Fruit fly (Drosophila melanogaster) whole organism, embryonic: Measurements from ENCODE around the gene CG5850.

Experiments
- Ada2b ChIP-seq: fragments of 200-800 bp; sonication (Bioruptor generic); IDR thresholded peaks from 2 replicates; pipeline ENCODE4 v1.3.6; 2022; ENCODE audit warnings: missing biosample characterization, missing genetic modification characterization
- Atf6 ChIP-seq: fragments of 200-800 bp; sonication (Bioruptor generic); IDR thresholded peaks from 2 replicates; pipeline ENCODE4 v1.3.6; 2022; ENCODE audit warnings: missing biosample characterization, missing genetic modification characterization
- CG11085 ChIP-seq: fragments of 200-800 bp; sonication (Bioruptor generic); IDR thresholded peaks from 2 replicates; pipeline ENCODE4 v1.3.6; 2022; ENCODE audit warnings: missing biosample characterization, missing genetic modification characterization
- CG12104 ChIP-seq: fragments of 200-800 bp; sonication (Bioruptor generic); optimal IDR thresholded peaks from 3 replicates; lab custom pipeline; 2016; ENCODE audit warnings: missing biosample characterization, missing genetic modification characterization
- CG12299 ChIP-seq: fragments of 200-800 bp; sonication (Bioruptor generic); optimal IDR thresholded peaks from 2 replicates; lab custom pipeline; 2018; ENCODE audit warnings: missing biosample characterization, mild to moderate bottlenecking, missing genetic modification characterization
- CG13775 ChIP-seq: fragments of 200-800 bp; sonication (Bioruptor generic); optimal IDR thresholded peaks from 3 replicates; lab custom pipeline; 2017; ENCODE audit warnings: missing biosample characterization, mild to moderate bottlenecking, missing genetic modification characterization
- CG14965 ChIP-seq: fragments of 200-800 bp; sonication (Bioruptor generic); optimal IDR thresholded peaks from 2 replicates; lab custom pipeline; 2016; ENCODE audit warnings: missing biosample characterization, missing genetic modification characterization, borderline replicate concordance
- CG17328 ChIP-seq: fragments of 200-800 bp; sonication (Bioruptor generic); IDR thresholded peaks from 2 replicates; pipeline ENCODE4 v1.3.6; 2022; ENCODE audit warnings: missing biosample characterization, missing genetic modification characterization
- CG17361 ChIP-seq: fragments of 200-800 bp; sonication (Bioruptor generic); IDR thresholded peaks from 3 replicates; pipeline ENCODE4 v1.3.6; 2022; ENCODE audit warnings: missing biosample characterization, missing genetic modification characterization
- CG18262 ChIP-seq: fragments of 200-800 bp; optimal IDR thresholded peaks from 3 replicates; lab custom pipeline; 2019; ENCODE audit warnings: missing biosample characterization, mild to moderate bottlenecking, missing genetic modification characterization, moderate library complexity
- CG18764 ChIP-seq: fragments of 200-800 bp; sonication (Bioruptor generic); optimal IDR thresholded peaks from 3 replicates; lab custom pipeline; 2016; ENCODE audit warnings: missing biosample characterization, missing genetic modification characterization
- CG32532 ChIP-seq: fragments of 200-800 bp; sonication (Bioruptor generic); IDR thresholded peaks from 2 replicates; pipeline ENCODE4 v1.3.6; 2022; ENCODE audit warnings: missing biosample characterization, missing genetic modification characterization
- CG3995 ChIP-seq: fragments of 200-800 bp; sonication (Bioruptor generic); optimal IDR thresholded peaks from 3 replicates; lab custom pipeline; 2016; ENCODE audit warnings: missing biosample characterization, missing genetic modification characterization
- CG4328 ChIP-seq: fragments of 200-800 bp; sonication (Bioruptor generic); optimal IDR thresholded peaks from 3 replicates; lab custom pipeline; 2017; ENCODE audit warnings: missing biosample characterization, missing genetic modification reagents, missing genetic modification characterization
- CG4617 ChIP-seq: fragments of 200-800 bp; sonication (Bioruptor generic); optimal IDR thresholded peaks from 3 replicates; lab custom pipeline; 2016; ENCODE audit warnings: missing biosample characterization, missing genetic modification characterization, borderline replicate concordance
- CG4820 ChIP-seq: fragments of 200-800 bp; sonication (Bioruptor generic); optimal IDR thresholded peaks from 3 replicates; lab custom pipeline; 2016; ENCODE audit warnings: missing biosample characterization, missing genetic modification characterization
- CG8290 ChIP-seq, 3 experiments: fragments of 200-800 bp; sonication (Bioruptor generic); optimal IDR thresholded peaks; 2 replicates each; lab custom pipeline; 2016 to 2019; ENCODE audit warnings: missing biosample characterization in 3 of 3, missing genetic modification characterization in 3 of 3, mild to moderate bottlenecking in 2 of 3, moderate library complexity in 1 of 3
- CG9437 ChIP-seq: fragments of 200-800 bp; sonication (Bioruptor generic); optimal IDR thresholded peaks from 2 replicates; lab custom pipeline; 2018; ENCODE audit warnings: missing biosample characterization, mild to moderate bottlenecking, missing genetic modification characterization
- CG9727 ChIP-seq: fragments of 200-800 bp; sonication (Bioruptor generic); optimal IDR thresholded peaks from 3 replicates; lab custom pipeline; 2017; ENCODE audit warnings: missing biosample characterization, mild to moderate bottlenecking, missing genetic modification characterization
- Dfd ChIP-seq, 2 experiments: fragments of >200 bp; optimal IDR thresholded peaks; 2 replicates each; lab custom pipeline; 2017; ENCODE audit warnings: missing biosample characterization in 2 of 2, missing genetic modification characterization in 2 of 2
- Doc2 ChIP-seq: fragments of 200-800 bp; sonication (Bioruptor generic); IDR thresholded peaks from 2 replicates; pipeline ENCODE4 v1.3.6; 2022; ENCODE audit warnings: missing biosample characterization, missing genetic modification characterization
- E2f1 ChIP-seq: fragments of 200-800 bp; sonication (Bioruptor generic); IDR thresholded peaks from 2 replicates; pipeline ENCODE4 v1.3.6; 2022; ENCODE audit warnings: missing biosample characterization, missing genetic modification characterization
- Gsc ChIP-seq: fragments of 200-800 bp; sonication (Bioruptor generic); IDR thresholded peaks from 2 replicates; pipeline ENCODE4 v1.3.6; 2022; ENCODE audit warnings: missing biosample characterization, missing genetic modification characterization
- HHEX ChIP-seq: fragments of 200-800 bp; sonication (Bioruptor generic); optimal IDR thresholded peaks from 3 replicates; lab custom pipeline; 2017; ENCODE audit warnings: missing biosample characterization, mild to moderate bottlenecking, missing genetic modification characterization, missing genetic modification reagents
- Hand ChIP-seq: fragments of 200-800 bp; sonication (Bioruptor generic); optimal IDR thresholded peaks from 2 replicates; lab custom pipeline; 2017; ENCODE audit warnings: mild to moderate bottlenecking, missing biosample characterization, missing genetic modification reagents, missing genetic modification characterization
- Hmx ChIP-seq: fragments of 200-800 bp; sonication (Bioruptor generic); optimal IDR thresholded peaks from 2 replicates; lab custom pipeline; 2016; ENCODE audit warnings: missing biosample characterization, missing genetic modification characterization
- Mrtf ChIP-seq: fragments of 200-800 bp; sonication (Bioruptor generic); IDR thresholded peaks from 3 replicates; pipeline ENCODE4 v1.3.6; 2022; ENCODE audit warnings: missing biosample characterization, missing genetic modification characterization
- Ravus ChIP-seq: fragments of 200-800 bp; sonication (Bioruptor generic); IDR thresholded peaks from 2 replicates; pipeline ENCODE4 v1.3.6; 2022; ENCODE audit warnings: missing biosample characterization, missing genetic modification characterization
- Six4 ChIP-seq: fragments of 200-800 bp; sonication (Bioruptor generic); optimal IDR thresholded peaks from 2 replicates; lab custom pipeline; 2016; ENCODE audit warnings: missing biosample characterization, missing genetic modification characterization
- YL-1 ChIP-seq: fragments of 200-800 bp; sonication (Bioruptor generic); optimal IDR thresholded peaks from 3 replicates; lab custom pipeline; 2017; ENCODE audit warnings: missing biosample characterization, mild to moderate bottlenecking, missing genetic modification characterization
- dmrt11E ChIP-seq: fragments of 200-800 bp; sonication (Bioruptor generic); optimal IDR thresholded peaks from 3 replicates; lab custom pipeline; 2018; ENCODE audit warnings: missing biosample characterization, mild to moderate bottlenecking, missing genetic modification characterization, moderate library complexity
- gsb ChIP-seq: fragments of 200-800 bp; sonication (Bioruptor generic); IDR thresholded peaks from 2 replicates; pipeline ENCODE4 v1.3.6; 2022; ENCODE audit warnings: missing biosample characterization, missing genetic modification characterization
- gsb-n ChIP-seq: fragments of 200-800 bp; sonication (Bioruptor generic); optimal IDR thresholded peaks from 3 replicates; lab custom pipeline; 2018; ENCODE audit warnings: missing biosample characterization, mild to moderate bottlenecking, missing genetic modification characterization
- h ChIP-seq: fragments of >200 bp; optimal IDR thresholded peaks from 2 replicates; lab custom pipeline; 2017
- hb ChIP-seq: fragments of 200-800 bp; sonication (Bioruptor generic); IDR thresholded peaks from 3 replicates; pipeline ENCODE4 v1.3.6; 2022; ENCODE audit warnings: missing biosample characterization, missing genetic modification characterization; ENCODE audit not compliant: partially characterized antibody
- insv ChIP-seq, 2 experiments: fragments of 200-800 bp; sonication (Bioruptor generic); optimal IDR thresholded peaks; 3 replicates each; lab custom pipeline; 2016 to 2018; ENCODE audit warnings: missing biosample characterization in 2 of 2, missing genetic modification characterization in 2 of 2
- jing ChIP-seq: fragments of 200-800 bp; sonication (Bioruptor generic); optimal IDR thresholded peaks from 2 replicates; lab custom pipeline; 2018; ENCODE audit warnings: missing biosample characterization, mild to moderate bottlenecking, missing genetic modification characterization
- kni ChIP-seq: fragments of 200-800 bp; sonication (Bioruptor generic); optimal IDR thresholded peaks from 3 replicates; lab custom pipeline; 2017; ENCODE audit warnings: mild to moderate bottlenecking, missing biosample characterization, missing genetic modification reagents, missing genetic modification characterization
- knrl ChIP-seq: fragments of 200-800 bp; sonication (Bioruptor generic); IDR thresholded peaks from 3 replicates; pipeline ENCODE4 v1.3.6; 2022; ENCODE audit warnings: missing biosample characterization, missing genetic modification characterization; ENCODE audit not compliant: partially characterized antibody
- lbe ChIP-seq: fragments of 200-800 bp; sonication (Bioruptor generic); optimal IDR thresholded peaks from 2 replicates; lab custom pipeline; 2016; ENCODE audit warnings: missing biosample characterization, mild to moderate bottlenecking, missing genetic modification characterization
- pnt ChIP-seq: fragments of 200-800 bp; sonication (Bioruptor generic); optimal IDR thresholded peaks from 3 replicates; lab custom pipeline; 2016; ENCODE audit warnings: missing biosample characterization, missing genetic modification characterization
- salm ChIP-seq: fragments of 200-800 bp; sonication (Bioruptor generic); optimal IDR thresholded peaks from 2 replicates; lab custom pipeline; 2018; ENCODE audit warnings: missing biosample characterization, mild to moderate bottlenecking, missing genetic modification characterization
- schlank ChIP-seq: fragments of 200-800 bp; sonication (Bioruptor generic); optimal IDR thresholded peaks from 2 replicates; lab custom pipeline; 2018; ENCODE audit warnings: missing biosample characterization, mild to moderate bottlenecking, missing genetic modification characterization
- scrt ChIP-seq: fragments of 200-800 bp; sonication (Bioruptor generic); optimal IDR thresholded peaks from 2 replicates; lab custom pipeline; 2018; ENCODE audit warnings: missing biosample characterization, mild to moderate bottlenecking, missing genetic modification characterization, moderate library complexity
- seq ChIP-seq: fragments of 200-800 bp; sonication (Bioruptor generic); IDR thresholded peaks from 2 replicates; pipeline ENCODE4 v1.3.6; 2022; ENCODE audit warnings: missing biosample characterization, missing genetic modification characterization
- sim ChIP-seq: fragments of 200-800 bp; sonication (Bioruptor generic); IDR thresholded peaks from 2 replicates; pipeline ENCODE4 v1.3.6; 2022; ENCODE audit warnings: missing biosample characterization, missing genetic modification characterization
- ssp ChIP-seq: fragments of 200-800 bp; sonication (Bioruptor generic); IDR thresholded peaks from 2 replicates; pipeline ENCODE4 v1.3.6; 2022; ENCODE audit warnings: missing biosample characterization, missing genetic modification characterization
- tap ChIP-seq: fragments of 200-800 bp; optimal IDR thresholded peaks from 3 replicates; lab custom pipeline; 2019; ENCODE audit warnings: missing biosample characterization, mild to moderate bottlenecking, missing genetic modification characterization, moderate library complexity
- unpg ChIP-seq: fragments of 200-800 bp; sonication (Bioruptor generic); optimal IDR thresholded peaks from 3 replicates; lab custom pipeline; 2018; ENCODE audit warnings: missing biosample characterization, mild to moderate bottlenecking, missing genetic modification characterization, moderate library complexity
- wdn ChIP-seq: fragments of 200-800 bp; sonication (Bioruptor generic); IDR thresholded peaks from 2 replicates; pipeline ENCODE4 v1.3.6; 2022; ENCODE audit warnings: missing biosample characterization, missing genetic modification characterization
- z ChIP-seq: fragments of 200-800 bp; sonication (Bioruptor generic); IDR thresholded peaks from 3 replicates; pipeline ENCODE4 v1.3.6; 2022; ENCODE audit warnings: missing biosample characterization, missing genetic modification characterization

CG5850 gene

DNA sequence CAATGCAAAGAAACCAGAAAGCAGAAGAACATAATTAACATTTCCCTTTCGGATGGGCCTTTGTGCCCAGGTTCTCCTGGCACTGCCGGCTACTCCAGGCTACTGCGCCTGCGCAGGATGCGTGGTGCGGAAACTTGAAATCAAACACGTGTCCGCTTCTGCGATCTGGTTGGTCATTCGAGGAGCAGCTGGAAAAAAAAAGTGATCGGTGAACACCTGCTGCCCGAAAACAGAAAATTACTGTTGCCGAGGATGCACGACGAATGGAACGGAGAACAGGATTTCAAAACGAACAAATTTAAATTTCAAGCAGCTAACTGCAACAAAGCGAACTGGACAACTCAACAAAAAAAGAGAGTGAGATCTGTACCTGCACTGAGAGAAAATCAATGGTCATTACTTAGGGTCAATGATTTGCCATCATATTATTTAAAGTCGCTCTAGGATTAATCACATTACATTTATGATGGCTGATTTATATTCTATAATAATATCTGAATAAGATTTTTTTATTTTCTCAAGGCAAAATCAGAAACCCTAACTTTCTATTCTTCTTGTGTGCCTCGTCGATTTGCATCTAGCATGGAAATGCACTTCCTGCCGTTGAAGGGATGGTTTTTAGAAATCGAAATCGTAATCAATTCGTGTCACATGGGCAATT, 26.2 kb upstream of the CG5850 start (continued):
- TF ChIP-seq HHEX (no peak), z (GFP tag; lab: Robert Waterston, UW) (no peak), Hand (no peak), CG14965 (no peak), CG3995 (no peak), h (lab: Kevin White, UChicago) (no peak), Six4 (GFP tag; lab: Kevin White, UChicago) (no peak), scrt (no peak), Dfd (GFP tag; optimal IDR thresholded peaks at IDR 0.05; lab: Kevin White, UChicago) (no peak), seq (GFP tag; lab: Robert Waterston, UW) (no peak), gsb (GFP tag; lab: Robert Waterston, UW) (no peak), schlank (tag; lab: Kevin White, UChicago) (no peak), hb (GFP tag; lab: Robert Waterston, UW) (no peak), knrl (no peak), CG9437 (GFP tag; lab: Kevin White, UChicago) (no peak), tap (no peak), CG18764 (GFP tag; lab: Kevin White, UChicago) (no peak), CG17328 (GFP tag; lab: Robert Waterston, UW) (peak; percentile 49), gsb-n (tag; lab: Kevin White, UChicago) (peak; percentile 45), Mrtf (GFP tag; lab: Robert Waterston, UW) (no peak), Gsc (GFP tag; lab: Robert Waterston, UW) (no peak), salm (tag; lab: Kevin White, UChicago) (no peak), CG4820 (GFP tag; lab: Kevin White, UChicago) (no peak), CG4617 (GFP tag; lab: Kevin White, UChicago) (no peak), CG17361 (0 out of 3 replicates have a peak, but pooled peaks have one; percentile 25), Ada2b (GFP tag; lab: Robert Waterston, UW) (no peak), ssp (no peak), pnt (GFP tag; lab: Kevin White, UChicago) (no peak), kni (GFP tag; lab: Kevin White, UChicago) (no peak), CG9727 (GFP tag; lab: Kevin White, UChicago) (peak; percentile 76), Hmx (GFP tag; lab: Kevin White, UChicago) (no peak), lbe (GFP tag; lab: Kevin White, UChicago) (no peak), Ravus (GFP tag; lab: Robert Waterston, UW) (no peak), CG32532 (no peak), unpg (GFP tag; lab: Kevin White, UChicago) (peak; percentile 21), CG18262 (tag; lab: Kevin White, UChicago) (peak; percentile 52), CG4328 (GFP tag; lab: Kevin White, UChicago) (no peak), jing (GFP tag; lab: Kevin White, UChicago) (no peak), sim (GFP tag; lab: Robert Waterston, UW) (no peak), Doc2 (GFP tag; lab: Robert Waterston, UW) (no peak), insv (GFP tag; optimal IDR thresholded peaks at IDR 0.05; lab: Kevin White, UChicago) (no peak), wdn (no peak), CG8290 (GFP tag; optimal IDR thresholded peaks at IDR 0.05; lab: Kevin White, UChicago) (no peak), CG8290 (tag; optimal IDR thresholded peaks at IDR 0.05; lab: Kevin White, UChicago) (no peak), CG12104 (GFP tag; lab: Kevin White, UChicago) (no peak), CG13775 (GFP tag; lab: Kevin White, UChicago) (peak; percentile 17), CG11085 (no peak), E2f1 (GFP tag; lab: Robert Waterston, UW) (no peak), YL-1 (no peak), Atf6 (GFP tag; lab: Robert Waterston, UW) (no peak), dmrt11E (tag; lab: Kevin White, UChicago) (peak; percentile 80), CG12299 (tag; lab: Kevin White, UChicago) (no peak)
